Worm (Caenorhabditis elegans) whole organism, late embryonic: Measurements from ENCODE around the gene mob-1.
A peak's percentile ranks its signal among the peaks of the same experiment; 100 is the strongest.
"Not testable (repeated sequence)": the region's sequence is repeated elsewhere in the genome, so short reads cannot be mapped to it uniquely, and the experiment has no call there.

Source experiments
- K02D7.2 ChIP-seq: sonication (generic microtip); optimal IDR thresholded peaks from 2 replicates; lab custom pipeline; 2017; ENCODE audit warnings: mild to moderate bottlenecking, missing genetic modification characterization, missing compliant biosample characterization
- T23F11.4 ChIP-seq: fragments of 200-800 bp; sonication (Bioruptor generic); optimal IDR thresholded peaks from 2 replicates; lab custom pipeline; 2018; ENCODE audit warnings: mild to moderate bottlenecking, missing genetic modification characterization, missing compliant biosample characterization
- Y22D7AL.16 ChIP-seq: sonication (generic microtip); optimal IDR thresholded peaks from 2 replicates; lab custom pipeline; 2016; ENCODE audit warnings: missing genetic modification characterization, missing compliant biosample characterization
- ahr-1 ChIP-seq: sonication (generic microtip); optimal IDR thresholded peaks from 2 replicates; lab custom pipeline; 2016; ENCODE audit warnings: missing genetic modification characterization, missing compliant biosample characterization
- ceh-14 ChIP-seq: sonication (generic microtip); optimal IDR thresholded peaks from 2 replicates; lab custom pipeline; 2016; ENCODE audit warnings: missing genotype, missing genetic modification characterization, missing compliant biosample characterization
- ceh-2 ChIP-seq: sonication (generic microtip); optimal IDR thresholded peaks from 2 replicates; lab custom pipeline; 2016; ENCODE audit warnings: missing genotype, missing genetic modification characterization, missing compliant biosample characterization
- ceh-24 ChIP-seq: sonication (generic microtip); optimal IDR thresholded peaks from 2 replicates; lab custom pipeline; 2016; ENCODE audit warnings: mild to moderate bottlenecking, missing genetic modification characterization, missing compliant biosample characterization
- ceh-30 ChIP-seq: fragments of 150-350 bp; optimal IDR thresholded peaks from 2 replicates; lab custom pipeline; 2014; ENCODE audit warnings: missing biosample characterization, missing genetic modification characterization
- ceh-34 ChIP-seq: sonication (generic microtip); optimal IDR thresholded peaks from 2 replicates; lab custom pipeline; 2016; ENCODE audit warnings: mild to moderate bottlenecking, missing genetic modification characterization, missing compliant biosample characterization
- ceh-48 ChIP-seq: sonication (generic microtip); optimal IDR thresholded peaks from 2 replicates; lab custom pipeline; 2016; ENCODE audit warnings: missing genetic modification characterization, inconsistent platforms, missing compliant biosample characterization
- ceh-6 ChIP-seq: fragments of 200-800 bp; sonication (Bioruptor generic); optimal IDR thresholded peaks from 2 replicates; lab custom pipeline; 2018; ENCODE audit warnings: mild to moderate bottlenecking, missing genetic modification characterization, missing compliant biosample characterization
- ceh-9 ChIP-seq: sonication (generic microtip); optimal IDR thresholded peaks from 2 replicates; lab custom pipeline; 2016; ENCODE audit warnings: mild to moderate bottlenecking, missing genetic modification characterization, inconsistent platforms, missing compliant biosample characterization
- che-1 ChIP-seq: sonication (generic microtip); optimal IDR thresholded peaks from 2 replicates; lab custom pipeline; 2016; ENCODE audit warnings: mild to moderate bottlenecking, missing genetic modification characterization, missing compliant biosample characterization
- elt-2 ChIP-seq: sonication (generic microtip); optimal IDR thresholded peaks from 2 replicates; lab custom pipeline; 2016; ENCODE audit warnings: missing genetic modification reagents, missing genetic modification characterization, missing compliant biosample characterization
- ets-4 ChIP-seq: sonication (generic microtip); optimal IDR thresholded peaks from 2 replicates; lab custom pipeline; 2016; ENCODE audit warnings: missing genetic modification characterization, missing compliant biosample characterization
- eyg-1 ChIP-seq: sonication (generic microtip); optimal IDR thresholded peaks from 2 replicates; lab custom pipeline; 2016; ENCODE audit warnings: missing genotype, missing genetic modification characterization, missing compliant biosample characterization
- fkh-10 ChIP-seq: fragments of 150-350 bp; optimal IDR thresholded peaks from 2 replicates; lab custom pipeline; 2014; ENCODE audit warnings: missing biosample characterization, missing genetic modification reagents, missing genetic modification characterization
- gmeb-2 ChIP-seq: sonication (generic microtip); optimal IDR thresholded peaks from 2 replicates; lab custom pipeline; 2016; ENCODE audit warnings: missing genetic modification characterization, inconsistent platforms, missing compliant biosample characterization
- hlh-6 ChIP-seq: sonication (generic microtip); optimal IDR thresholded peaks from 2 replicates; lab custom pipeline; 2016; ENCODE audit warnings: missing genotype, missing genetic modification characterization, missing compliant biosample characterization
- lin-11 ChIP-seq: fragments of 200-800 bp; sonication (Bioruptor generic); optimal IDR thresholded peaks from 2 replicates; lab custom pipeline; 2018; ENCODE audit warnings: mild to moderate bottlenecking, missing genetic modification characterization, missing compliant biosample characterization
- madf-2 ChIP-seq: sonication (generic microtip); optimal IDR thresholded peaks from 2 replicates; lab custom pipeline; 2017; ENCODE audit warnings: missing genetic modification characterization, missing compliant biosample characterization
- mec-3 ChIP-seq: sonication (generic microtip); optimal IDR thresholded peaks from 2 replicates; lab custom pipeline; 2016; ENCODE audit warnings: borderline replicate concordance, missing genetic modification characterization, missing compliant biosample characterization
- nfya-1 ChIP-seq: sonication (generic microtip); optimal IDR thresholded peaks from 2 replicates; lab custom pipeline; 2017; ENCODE audit warnings: missing genetic modification characterization, mild to moderate bottlenecking, missing compliant biosample characterization, antibody characterized with exemption, moderate library complexity
- nhr-232 ChIP-seq: sonication (generic microtip); optimal IDR thresholded peaks from 2 replicates; lab custom pipeline; 2016; ENCODE audit warnings: missing genetic modification characterization, missing compliant biosample characterization
- odd-2 ChIP-seq: sonication (generic microtip); optimal IDR thresholded peaks from 2 replicates; lab custom pipeline; 2017; ENCODE audit warnings: antibody characterized with exemption, mild to moderate bottlenecking, missing genetic modification characterization, missing compliant biosample characterization
- pag-3 ChIP-seq: sonication (generic microtip); optimal IDR thresholded peaks from 2 replicates; lab custom pipeline; 2016; ENCODE audit warnings: missing compliant biosample characterization, missing genetic modification characterization, borderline replicate concordance
- pat-9 ChIP-seq: fragments of 200-800 bp; sonication (Bioruptor generic); optimal IDR thresholded peaks from 2 replicates; lab custom pipeline; 2018; ENCODE audit warnings: mild to moderate bottlenecking, missing genetic modification characterization, moderate library complexity, missing compliant biosample characterization
- pha-4 ChIP-seq: fragments of 150-350 bp; optimal IDR thresholded peaks from 2 replicates; lab custom pipeline; 2018; ENCODE audit warnings: missing biosample characterization, missing genetic modification reagents, missing genetic modification characterization
- pros-1 ChIP-seq: fragments of 150-350 bp; optimal IDR thresholded peaks from 2 replicates; lab custom pipeline; 2014; ENCODE audit warnings: missing biosample characterization, missing genetic modification reagents, missing genetic modification characterization
- rnt-1 ChIP-seq: sonication (generic microtip); optimal IDR thresholded peaks from 2 replicates; lab custom pipeline; 2016; ENCODE audit warnings: missing genetic modification characterization, missing compliant biosample characterization
- sox-2 ChIP-seq: fragments of 200-800 bp; sonication (Bioruptor generic); IDR thresholded peaks from 2 replicates; pipeline ENCODE4 v1.3.6; 2022; ENCODE audit warnings: missing genetic modification reagents, missing genetic modification characterization, missing compliant biosample characterization
- syd-9 ChIP-seq: sonication (generic microtip); optimal IDR thresholded peaks from 2 replicates; lab custom pipeline; 2016; ENCODE audit warnings: mild to moderate bottlenecking, missing genetic modification characterization, moderate library complexity, missing compliant biosample characterization
- tbx-2 ChIP-seq: sonication (generic microtip); optimal IDR thresholded peaks from 2 replicates; lab custom pipeline; 2016; ENCODE audit warnings: missing genetic modification characterization, missing compliant biosample characterization
- unc-3 ChIP-seq, 2 experiments: fragments of 200-800 bp in 1 of 2; sonication (Bioruptor generic) in 1 of 2; sonication (generic microtip) in 1 of 2; conservative IDR thresholded peaks in 1 of 2; optimal IDR thresholded peaks in 1 of 2; 2 replicates each; pipeline versions ENCODE4 v1.3.6 to Lab custom; 2016 to 2022; ENCODE audit warnings: missing compliant biosample characterization in 2 of 2, missing genetic modification characterization in 2 of 2, missing genetic modification reagents in 1 of 2
- unc-42 ChIP-seq: sonication (generic microtip); optimal IDR thresholded peaks from 2 replicates; lab custom pipeline; 2016; ENCODE audit warnings: missing genotype, missing genetic modification characterization, missing compliant biosample characterization
- ztf-16 ChIP-seq: sonication (generic microtip); optimal IDR thresholded peaks from 2 replicates; lab custom pipeline; 2017; ENCODE audit warnings: missing genetic modification characterization, missing compliant biosample characterization

Gene mob-1

ce11 chrIV:11821591-11822361 lies 38.6 kb upstream of the mob-1 start, which contains the start of the genes par-5 and M117.3 (continued):
- TF ChIP-seq mec-3 (no peak), ceh-48 (tag; lab: Kevin White, UChicago) (peak; percentile 98), rnt-1 (tag; lab: Kevin White, UChicago) (no peak), ahr-1 (no peak), ceh-34 (peak; percentile 15), unc-42 (tag; lab: Kevin White, UChicago) (peak; percentile 80), Y22D7AL.16 (no peak), K02D7.2 (tag; lab: Kevin White, UChicago) (no peak), eyg-1 (tag; lab: Kevin White, UChicago) (no peak), lin-11 (tag; lab: Kevin White, UChicago) (no peak), nhr-232 (tag; lab: Kevin White, UChicago) (no peak), ceh-30 (tag; lab: Kevin White, UChicago) (no peak), sox-2 (GFP tag; lab: Robert Waterston, UW) (no peak), ztf-16 (no peak), syd-9 (peak; percentile 2), odd-2 (tag; lab: Kevin White, UChicago) (no peak), madf-2 (tag; lab: Kevin White, UChicago) (peak; percentile 19), fkh-10 (no peak), elt-2 (tag; lab: Kevin White, UChicago) (peak; percentile 1), hlh-6 (tag; lab: Kevin White, UChicago) (no peak), pros-1 (tag; lab: Kevin White, UChicago) (no peak), ceh-14 (peak; percentile 53), ceh-6 (GFP tag; lab: Kevin White, UChicago) (no peak), gmeb-2 (tag; lab: Kevin White, UChicago) (no peak), ceh-24 (no peak), tbx-2 (tag; lab: Kevin White, UChicago) (peak; percentile 36), nfya-1 (peak; percentile 61), ets-4 (tag; lab: Kevin White, UChicago) (no peak), pat-9 (tag; lab: Kevin White, UChicago) (no peak), ceh-2 (tag; lab: Kevin White, UChicago) (no peak), pag-3 (tag; lab: Kevin White, UChicago) (no peak), T23F11.4 (GFP tag; lab: Kevin White, UChicago) (no peak)

- TF ChIP-seq che-1 (tag; lab: Kevin White, UChicago) (no peak), nfya-1 (peak; percentile 13), ceh-2 (tag; lab: Kevin White, UChicago) (no peak), unc-3 (GFP tag; conservative IDR thresholded peaks at IDR 0.05; lab: Robert Waterston, UW) (no peak), unc-3 (tag; optimal IDR thresholded peaks at IDR 0.05; lab: Kevin White, UChicago) (no peak)
These were observed 37.9 kb upstream of the mob-1 start for ce11 chrIV:11822454-11822853.

- TF ChIP-seq ceh-30 (tag; lab: Kevin White, UChicago); ceh-9; pha-4 (tag; lab: Kevin White, UChicago): not testable (repeated sequence)
- TF ChIP-seq, all 69 proteins: peak for 0; not testable (repeated sequence) for 69
These were observed 32.3 kb upstream of the mob-1 start, which contains the start of gene M117.6 for ce11 chrIV:11828012-11828411. Gene M117.6 (minus strand): TSS chrIV:11828112.
